Worm (Caenorhabditis elegans): ENCODE data around the gene F25E2.2.
A peak's percentile ranks its signal among the peaks of the same experiment; 100 is the strongest.

F25E2.2 gene

DNA sequence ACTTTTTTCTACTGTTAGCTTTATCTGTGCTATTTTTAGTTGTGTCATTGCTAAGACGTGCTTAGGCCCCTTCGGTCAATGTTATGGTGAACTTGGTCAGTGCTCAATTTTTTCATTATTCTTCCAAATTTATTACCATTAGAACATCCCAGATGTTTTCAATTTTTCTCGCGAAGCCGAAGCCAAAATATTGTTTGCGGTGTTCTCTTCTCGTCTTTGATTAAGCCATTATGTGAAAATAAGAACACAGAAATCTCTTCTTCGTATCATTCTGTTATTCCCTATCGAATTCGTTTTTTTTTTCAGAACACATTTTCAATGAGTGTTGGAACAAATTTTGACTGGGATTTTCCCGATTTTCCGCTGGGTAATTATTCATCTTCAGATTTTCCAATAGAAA is 8.1 kb downstream of the F25E2.2 start, which contains the start of gene gtr-1:
TSS of gene gtr-1 (plus strand) at position 301 of the 400 bp plus-strand sequence.
- TF ChIP-seq ztf-23 (GFP tag; IDR thresholded peaks at IDR 0.05) (no peak), ref-1 (GFP tag; conservative IDR thresholded peaks at IDR 0.05) (no peak), tab-1 (GFP tag; IDR thresholded peaks at IDR 0.05) (no peak), ztf-29 (GFP tag; IDR thresholded peaks at IDR 0.05) (no peak), flt-1 (GFP tag; IDR thresholded peaks at IDR 0.05) (no peak), T22C8.4 (GFP tag; IDR thresholded peaks at IDR 0.05) (no peak), cog-1 (tag; optimal IDR thresholded peaks at IDR 0.05) (no peak), med-1 (GFP tag; optimal IDR thresholded peaks at IDR 0.05; ENCODE audit: insufficient read depth) (no peak), klf-2 (GFP tag; conservative IDR thresholded peaks at IDR 0.05) (no peak)

ce11 chrX:790593-790992 is 20.0 kb downstream of the F25E2.2 start:
- TF ChIP-seq ref-1 (GFP tag; conservative IDR thresholded peaks at IDR 0.05) = no peak
- no peak for TF ChIP-seq tab-1 (GFP tag; IDR thresholded peaks at IDR 0.05)
- TF ChIP-seq ztf-23 (GFP tag; IDR thresholded peaks at IDR 0.05) = no peak
- no peak for TF ChIP-seq ztf-29 (GFP tag; IDR thresholded peaks at IDR 0.05)
- no peak for TF ChIP-seq T22C8.4 (GFP tag; IDR thresholded peaks at IDR 0.05)
- no peak for TF ChIP-seq cog-1 (tag; optimal IDR thresholded peaks at IDR 0.05)
- no peak for TF ChIP-seq flt-1 (GFP tag; IDR thresholded peaks at IDR 0.05)
- no peak for TF ChIP-seq klf-2 (GFP tag; conservative IDR thresholded peaks at IDR 0.05)
- no peak for TF ChIP-seq med-1 (GFP tag; optimal IDR thresholded peaks at IDR 0.05; ENCODE audit: insufficient read depth)

ce11 chrX:789848-790247 is 20.7 kb downstream of the F25E2.2 start:
- TF ChIP-seq cog-1 (tag; optimal IDR thresholded peaks at IDR 0.05) (no peak), ref-1 (GFP tag; conservative IDR thresholded peaks at IDR 0.05) (no peak), tab-1 (GFP tag; IDR thresholded peaks at IDR 0.05) (no peak), klf-2 (GFP tag; conservative IDR thresholded peaks at IDR 0.05) (no peak), flt-1 (GFP tag; IDR thresholded peaks at IDR 0.05) (no peak), med-1 (GFP tag; optimal IDR thresholded peaks at IDR 0.05; ENCODE audit: insufficient read depth) (no peak), ztf-23 (GFP tag; IDR thresholded peaks at IDR 0.05) (no peak), ztf-29 (GFP tag; IDR thresholded peaks at IDR 0.05) (no peak), T22C8.4 (GFP tag; IDR thresholded peaks at IDR 0.05) (no peak)

DNA sequence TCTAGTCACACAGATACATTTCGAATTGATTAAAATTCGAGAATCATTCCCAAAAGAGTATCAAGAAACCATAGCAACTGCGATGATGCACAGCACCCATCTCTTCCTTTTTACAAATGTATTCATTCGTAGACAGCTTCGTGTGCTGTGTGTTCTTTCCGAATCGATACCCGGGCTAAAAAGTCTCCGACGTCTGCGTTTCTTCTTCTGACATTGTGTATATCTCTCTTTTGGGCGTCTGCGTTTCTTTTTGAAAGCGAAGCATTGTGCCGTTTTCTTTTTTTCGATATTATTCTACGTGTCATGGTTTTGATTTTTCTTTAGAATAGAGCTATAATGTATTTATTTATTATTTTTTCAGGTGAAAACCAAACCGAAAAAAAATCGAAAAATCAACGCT is 22.6 kb downstream of the F25E2.2 start, which contains the start of gene attf-5:
TSS of gene attf-5 (plus strand) at position 362 of the 400 bp plus-strand sequence.
- TF ChIP-seq flt-1 (GFP tag; IDR thresholded peaks at IDR 0.05) (no peak), ztf-23 (GFP tag; IDR thresholded peaks at IDR 0.05) (no peak), T22C8.4 (GFP tag; IDR thresholded peaks at IDR 0.05) (peak; percentile 80), klf-2 (GFP tag; conservative IDR thresholded peaks at IDR 0.05) (no peak), ref-1 (GFP tag; conservative IDR thresholded peaks at IDR 0.05) (no peak), ztf-29 (GFP tag; IDR thresholded peaks at IDR 0.05) (no peak), cog-1 (tag; optimal IDR thresholded peaks at IDR 0.05) (no peak), med-1 (GFP tag; optimal IDR thresholded peaks at IDR 0.05; ENCODE audit: insufficient read depth) (no peak)

DNA sequence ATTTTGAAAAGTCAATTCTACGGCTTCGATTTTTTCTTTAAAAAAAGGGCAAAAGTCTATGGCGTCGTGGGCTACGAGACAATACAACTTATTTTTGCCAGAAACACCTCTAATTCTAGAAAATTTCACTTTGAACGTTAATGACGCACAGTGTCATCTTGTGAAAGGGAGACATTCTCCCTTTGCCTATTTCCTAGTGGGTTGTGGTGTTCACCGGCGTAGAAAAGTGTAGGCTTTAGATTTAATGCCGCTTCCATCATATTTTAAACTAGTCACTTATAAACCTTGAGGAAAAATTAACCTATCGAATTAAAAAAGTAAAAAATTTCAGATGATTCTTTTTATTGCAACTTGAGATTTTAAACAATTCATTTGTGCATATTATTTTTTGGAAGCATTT is 25.2 kb downstream of the F25E2.2 start:
- no peak for TF ChIP-seq med-1 (GFP tag; optimal IDR thresholded peaks at IDR 0.05; ENCODE audit: insufficient read depth)
- TF ChIP-seq T22C8.4 (GFP tag; IDR thresholded peaks at IDR 0.05) = no peak
- no peak for TF ChIP-seq cog-1 (tag; optimal IDR thresholded peaks at IDR 0.05)
- TF ChIP-seq flt-1 (GFP tag; IDR thresholded peaks at IDR 0.05) = no peak
- TF ChIP-seq ztf-29 (GFP tag; IDR thresholded peaks at IDR 0.05) = no peak
- no peak for TF ChIP-seq ref-1 (GFP tag; conservative IDR thresholded peaks at IDR 0.05)
- no peak for TF ChIP-seq klf-2 (GFP tag; conservative IDR thresholded peaks at IDR 0.05)
- TF ChIP-seq ztf-23 (GFP tag; IDR thresholded peaks at IDR 0.05) = no peak
- TF ChIP-seq tab-1 (GFP tag; IDR thresholded peaks at IDR 0.05) = no peak

- TF ChIP-seq flt-1 (GFP tag; IDR thresholded peaks at IDR 0.05) (no peak), med-1 (GFP tag; optimal IDR thresholded peaks at IDR 0.05; ENCODE audit: insufficient read depth) (no peak), tab-1 (GFP tag; IDR thresholded peaks at IDR 0.05) (no peak), T22C8.4 (GFP tag; IDR thresholded peaks at IDR 0.05) (no peak), cog-1 (tag; optimal IDR thresholded peaks at IDR 0.05) (no peak), ref-1 (GFP tag; conservative IDR thresholded peaks at IDR 0.05) (no peak), klf-2 (GFP tag; conservative IDR thresholded peaks at IDR 0.05) (no peak), ztf-23 (GFP tag; IDR thresholded peaks at IDR 0.05) (no peak), ztf-29 (GFP tag; IDR thresholded peaks at IDR 0.05) (no peak)
Measured at ce11 chrX:784853-785252, 25.7 kb downstream of the F25E2.2 start, which contains the start of gene T04G9.6. TSS of gene T04G9.6 (minus strand) at chrX:784953.

DNA sequence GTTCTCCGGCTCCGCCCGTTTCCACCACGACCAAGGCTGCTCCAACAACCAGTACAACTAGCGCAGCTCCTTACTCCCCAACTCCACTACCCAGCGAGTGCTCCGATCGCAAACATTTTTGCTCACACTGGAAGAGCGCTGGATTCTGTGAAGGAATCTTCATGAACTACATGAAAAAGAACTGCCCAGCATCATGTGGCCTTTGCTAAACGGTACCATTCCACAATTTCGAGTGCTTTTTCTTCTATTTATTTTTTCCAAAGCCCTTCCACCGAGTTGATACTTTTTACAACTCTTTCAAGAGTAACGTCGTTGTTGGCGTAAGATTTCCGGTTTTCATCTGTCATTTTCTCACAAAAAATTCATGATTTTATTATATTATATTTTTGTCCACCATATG is 30.6 kb downstream of the F25E2.2 start:
- no peak for TF ChIP-seq med-1 (GFP tag; optimal IDR thresholded peaks at IDR 0.05; ENCODE audit: insufficient read depth)

DNA sequence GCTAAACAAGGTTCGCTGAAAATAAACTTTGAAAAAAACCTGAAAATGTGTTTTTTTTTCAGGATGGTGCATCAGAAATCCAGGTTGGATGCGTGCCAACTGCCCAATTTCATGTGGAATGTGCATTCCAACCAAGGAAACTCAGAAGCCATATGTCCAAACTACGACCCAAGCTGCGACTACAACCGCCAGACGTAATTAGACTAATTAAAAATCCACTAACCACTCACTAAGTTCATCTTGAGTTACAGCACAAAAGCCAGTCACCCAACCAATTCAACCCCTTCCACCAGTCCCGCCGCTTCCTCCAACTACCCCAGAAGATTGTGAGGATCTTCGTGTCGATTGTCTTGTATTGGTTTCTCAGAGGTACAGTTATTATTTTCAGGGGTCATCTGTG is 31.3 kb downstream of the F25E2.2 start:
- TF ChIP-seq cog-1 (tag; optimal IDR thresholded peaks at IDR 0.05) (no peak), klf-2 (GFP tag; conservative IDR thresholded peaks at IDR 0.05) (no peak), med-1 (GFP tag; optimal IDR thresholded peaks at IDR 0.05; ENCODE audit: insufficient read depth) (no peak), flt-1 (GFP tag; IDR thresholded peaks at IDR 0.05) (no peak), ztf-23 (GFP tag; IDR thresholded peaks at IDR 0.05) (no peak), tab-1 (GFP tag; IDR thresholded peaks at IDR 0.05) (no peak), ztf-29 (GFP tag; IDR thresholded peaks at IDR 0.05) (no peak), T22C8.4 (GFP tag; IDR thresholded peaks at IDR 0.05) (no peak), ref-1 (GFP tag; conservative IDR thresholded peaks at IDR 0.05) (no peak)

- TF ChIP-seq cog-1 (tag; optimal IDR thresholded peaks at IDR 0.05) (no peak), klf-2 (GFP tag; conservative IDR thresholded peaks at IDR 0.05) (no peak), T22C8.4 (GFP tag; IDR thresholded peaks at IDR 0.05) (no peak), ztf-29 (GFP tag; IDR thresholded peaks at IDR 0.05) (no peak), ref-1 (GFP tag; conservative IDR thresholded peaks at IDR 0.05) (no peak), tab-1 (GFP tag; IDR thresholded peaks at IDR 0.05) (no peak), med-1 (GFP tag; optimal IDR thresholded peaks at IDR 0.05; ENCODE audit: insufficient read depth) (no peak), ztf-23 (GFP tag; IDR thresholded peaks at IDR 0.05) (no peak), flt-1 (GFP tag; IDR thresholded peaks at IDR 0.05) (no peak)
Measured at ce11 chrX:777421-777820, 33.2 kb downstream of the F25E2.2 start, which contains the start of gene nas-15. TSS of gene nas-15 (plus strand) at chrX:777721.

- TF ChIP-seq med-1 (GFP tag; optimal IDR thresholded peaks at IDR 0.05; ENCODE audit: insufficient read depth) = no peak
- TF ChIP-seq tab-1 (GFP tag; IDR thresholded peaks at IDR 0.05) = no peak
- no peak for TF ChIP-seq ref-1 (GFP tag; conservative IDR thresholded peaks at IDR 0.05)
- no peak for TF ChIP-seq ztf-23 (GFP tag; IDR thresholded peaks at IDR 0.05)
- TF ChIP-seq flt-1 (GFP tag; IDR thresholded peaks at IDR 0.05) = no peak
- TF ChIP-seq klf-2 (GFP tag; conservative IDR thresholded peaks at IDR 0.05) = no peak
- TF ChIP-seq cog-1 (tag; optimal IDR thresholded peaks at IDR 0.05) = no peak
- TF ChIP-seq T22C8.4 (GFP tag; IDR thresholded peaks at IDR 0.05) = no peak
- TF ChIP-seq ztf-29 (GFP tag; IDR thresholded peaks at IDR 0.05) = no peak
Measured at ce11 chrX:772184-772583, 38.4 kb downstream of the F25E2.2 start, which contains the start of gene T04G9.4. TSS of gene T04G9.4 (plus strand) at chrX:772476.
